Worm (Caenorhabditis elegans) whole organism, young adult: ENCODE results near the gene nstp-9.

ENCODE experiments used
- B0261.1 ChIP-seq: sonication (generic microtip); optimal IDR thresholded peaks from 2 replicates; lab custom pipeline; 2016; ENCODE audit warnings: mild to moderate bottlenecking, missing genetic modification characterization, moderate library complexity, missing compliant biosample characterization
- C06A6.2 ChIP-seq: fragments of 200-800 bp; sonication (Bioruptor generic); conservative IDR thresholded peaks from 2 replicates; pipeline ENCODE4 v1.3.6; 2022; ENCODE audit warnings: missing genetic modification characterization, missing compliant biosample characterization
- F10E7.11 ChIP-seq: sonication (generic microtip); optimal IDR thresholded peaks from 2 replicates; lab custom pipeline; 2017; ENCODE audit warnings: mild to moderate bottlenecking, missing genetic modification characterization, moderate library complexity, missing compliant biosample characterization
- F39B2.1 ChIP-seq: fragments of 200-800 bp; sonication (Bioruptor generic); IDR thresholded peaks from 2 replicates; pipeline ENCODE4 v1.3.6; 2022; ENCODE audit warnings: missing genetic modification reagents, missing genetic modification characterization, missing compliant biosample characterization
- F49E8.2 ChIP-seq: sonication (generic microtip); optimal IDR thresholded peaks from 3 replicates; lab custom pipeline; 2017; ENCODE audit warnings: missing genetic modification characterization, mild to moderate bottlenecking, missing compliant biosample characterization, antibody characterized with exemption, moderate library complexity; ENCODE audit not compliant: insufficient read depth
- F55B11.4 ChIP-seq: sonication (generic microtip); optimal IDR thresholded peaks from 2 replicates; lab custom pipeline; 2016; ENCODE audit warnings: missing compliant biosample characterization, missing genetic modification characterization, borderline replicate concordance; ENCODE audit not compliant: insufficient read depth
- F57C9.4 ChIP-seq: sonication (generic microtip); optimal IDR thresholded peaks from 2 replicates; lab custom pipeline; 2017; ENCODE audit warnings: mild to moderate bottlenecking, missing genetic modification characterization, missing compliant biosample characterization
- T07F8.4 ChIP-seq: sonication (generic microtip); optimal IDR thresholded peaks from 2 replicates; lab custom pipeline; 2016; ENCODE audit warnings: mild to moderate bottlenecking, missing genetic modification characterization, moderate library complexity, missing compliant biosample characterization
- T26A5.8 ChIP-seq: sonication (generic microtip); optimal IDR thresholded peaks from 2 replicates; lab custom pipeline; 2016; ENCODE audit warnings: missing genetic modification characterization, missing compliant biosample characterization
- Y53G8AR.9 ChIP-seq: fragments of 200-800 bp; sonication (Bioruptor generic); conservative IDR thresholded peaks from 2 replicates; pipeline ENCODE4 v1.3.6; 2022; ENCODE audit warnings: missing genetic modification reagents, missing genetic modification characterization, missing compliant biosample characterization
- akir-1 ChIP-seq: fragments of 200-800 bp; sonication (Bioruptor generic); optimal IDR thresholded peaks from 2 replicates; lab custom pipeline; 2018; ENCODE audit warnings: mild to moderate bottlenecking, missing genetic modification characterization, moderate library complexity, missing compliant biosample characterization
- ama-1 ChIP-seq, 3 experiments: fragments of 150-350 bp in 1 of 3; sonication (generic microtip) in 2 of 3; optimal IDR thresholded peaks; 2 replicates each; lab custom pipeline; 2014 to 2018; ENCODE audit warnings: missing biosample characterization in 2 of 3, missing genetic modification characterization in 2 of 3, missing genetic modification reagents in 2 of 3
- atf-7 ChIP-seq: sonication (generic microtip); optimal IDR thresholded peaks from 2 replicates; lab custom pipeline; 2017; ENCODE audit warnings: mild to moderate bottlenecking, missing genetic modification characterization, missing compliant biosample characterization
- attf-5 ChIP-seq: fragments of 200-800 bp; sonication (Bioruptor generic); optimal IDR thresholded peaks from 2 replicates; lab custom pipeline; 2018; ENCODE audit warnings: mild to moderate bottlenecking, missing genetic modification characterization, missing compliant biosample characterization
- cebp-2 ChIP-seq: fragments of 200-800 bp; sonication (Bioruptor generic); IDR thresholded peaks from 2 replicates; pipeline ENCODE4 v1.3.6; 2022; ENCODE audit warnings: missing genetic modification characterization, missing compliant biosample characterization
- die-1 ChIP-seq: sonication (generic microtip); optimal IDR thresholded peaks from 2 replicates; lab custom pipeline; 2016; ENCODE audit warnings: missing genotype, mild to moderate bottlenecking, missing genetic modification characterization, missing compliant biosample characterization
- dpff-1 ChIP-seq: sonication (generic microtip); optimal IDR thresholded peaks from 2 replicates; lab custom pipeline; 2017; ENCODE audit warnings: mild to moderate bottlenecking, missing genetic modification characterization, missing compliant biosample characterization
- efl-1 ChIP-seq: fragments of 150-350 bp; optimal IDR thresholded peaks from 2 replicates; lab custom pipeline; 2014; ENCODE audit warnings: missing biosample characterization, missing genetic modification reagents, missing genetic modification characterization
- egl-18 ChIP-seq: fragments of 200-800 bp; sonication (Bioruptor generic); IDR thresholded peaks from 2 replicates; pipeline ENCODE4 v1.3.6; 2022; ENCODE audit warnings: missing genetic modification reagents, missing genetic modification characterization, missing compliant biosample characterization
- egl-44 ChIP-seq: fragments of 200-800 bp; sonication (Bioruptor generic); IDR thresholded peaks from 2 replicates; pipeline ENCODE4 v1.3.6; 2022; ENCODE audit warnings: missing genetic modification reagents, missing genetic modification characterization, missing compliant biosample characterization
- ekl-4 ChIP-seq: fragments of 200-800 bp; sonication (Bioruptor generic); IDR thresholded peaks from 2 replicates; pipeline ENCODE4 v1.3.6; 2022; ENCODE audit warnings: missing genetic modification reagents, missing genetic modification characterization, missing compliant biosample characterization
- hlh-12 ChIP-seq: sonication (generic microtip); optimal IDR thresholded peaks from 2 replicates; lab custom pipeline; 2016; ENCODE audit warnings: missing genetic modification characterization, missing compliant biosample characterization
- hmg-20 ChIP-seq: fragments of 200-800 bp; sonication (Bioruptor generic); IDR thresholded peaks from 2 replicates; pipeline ENCODE4 v1.3.6; 2022; ENCODE audit warnings: missing genetic modification reagents, missing genetic modification characterization, missing compliant biosample characterization
- hrde-1 ChIP-seq: sonication (generic microtip); optimal IDR thresholded peaks from 2 replicates; lab custom pipeline; 2016; ENCODE audit warnings: missing genetic modification characterization, mild to moderate bottlenecking, missing compliant biosample characterization, moderate library complexity, missing genotype, missing genetic modification reagents, borderline replicate concordance
- let-526 ChIP-seq: fragments of 200-800 bp; sonication (Bioruptor generic); IDR thresholded peaks from 2 replicates; pipeline ENCODE4 v1.3.6; 2022; ENCODE audit warnings: missing genetic modification reagents, missing genetic modification characterization, missing compliant biosample characterization
- let-607 ChIP-seq, 2 experiments: fragments of 200-800 bp in 1 of 2; sonication (Bioruptor generic) in 1 of 2; sonication (generic microtip) in 1 of 2; optimal IDR thresholded peaks; 2 replicates each; lab custom pipeline; 2016 to 2018; ENCODE audit warnings: mild to moderate bottlenecking in 2 of 2, missing compliant biosample characterization in 2 of 2, missing genetic modification characterization in 2 of 2, moderate library complexity in 2 of 2, missing genotype in 1 of 2
- lin-35 ChIP-seq, 3 experiments: fragments of 150-350 bp in 2 of 3; sonication (generic microtip) in 1 of 3; optimal IDR thresholded peaks; 2 replicates each; lab custom pipeline; 2014 to 2018; ENCODE audit warnings: missing biosample characterization in 3 of 3, missing genetic modification characterization in 3 of 3, missing genetic modification reagents in 3 of 3
- lin-40 ChIP-seq: sonication (generic microtip); optimal IDR thresholded peaks from 2 replicates; lab custom pipeline; 2016; ENCODE audit warnings: missing genetic modification characterization, mild to moderate bottlenecking, missing compliant biosample characterization, missing genotype, missing genetic modification reagents
- lin-54 ChIP-seq: fragments of 200-800 bp; sonication (Bioruptor generic); optimal IDR thresholded peaks from 2 replicates; lab custom pipeline; 2018; ENCODE audit warnings: mild to moderate bottlenecking, missing genetic modification characterization, missing compliant biosample characterization
- madf-10 ChIP-seq: sonication (generic microtip); optimal IDR thresholded peaks from 2 replicates; lab custom pipeline; 2016; ENCODE audit warnings: mild to moderate bottlenecking, missing genetic modification characterization, missing compliant biosample characterization
- madf-3 ChIP-seq: fragments of 200-800 bp; sonication (Bioruptor generic); IDR thresholded peaks from 2 replicates; pipeline ENCODE4 v1.3.6; 2022; ENCODE audit warnings: missing genetic modification reagents, missing genetic modification characterization, missing compliant biosample characterization
- mxl-1 ChIP-seq: sonication (generic microtip); optimal IDR thresholded peaks from 2 replicates; lab custom pipeline; 2016; ENCODE audit warnings: missing genetic modification characterization, missing compliant biosample characterization
- nhr-120 ChIP-seq: fragments of 200-800 bp; sonication (Bioruptor generic); IDR thresholded peaks from 2 replicates; pipeline ENCODE4 v1.3.6; 2022; ENCODE audit warnings: missing genetic modification characterization, missing compliant biosample characterization
- nhr-27 ChIP-seq: fragments of 200-800 bp; sonication (Bioruptor generic); optimal IDR thresholded peaks from 2 replicates; lab custom pipeline; 2018; ENCODE audit warnings: mild to moderate bottlenecking, missing genetic modification characterization, moderate library complexity, missing compliant biosample characterization
- rpc-1 ChIP-seq, 2 experiments: fragments of 150-350 bp in 1 of 2; sonication (generic microtip) in 1 of 2; optimal IDR thresholded peaks; 2 replicates each; lab custom pipeline; 2014 to 2018; ENCODE audit warnings: missing biosample characterization in 1 of 2, missing genetic modification characterization in 1 of 2, missing genetic modification reagents in 1 of 2, missing genotype in 1 of 2
- snpc-1.1 ChIP-seq: sonication (generic microtip); optimal IDR thresholded peaks from 2 replicates; lab custom pipeline; 2017; ENCODE audit warnings: missing genetic modification characterization, mild to moderate bottlenecking, missing compliant biosample characterization, antibody characterized with exemption, moderate library complexity, missing genotype, missing genetic modification reagents; ENCODE audit not compliant: insufficient read depth
- unc-130 ChIP-seq: sonication (generic microtip); optimal IDR thresholded peaks from 2 replicates; lab custom pipeline; 2016; ENCODE audit warnings: missing genetic modification reagents, missing genetic modification characterization, missing compliant biosample characterization
- ztf-25 ChIP-seq: fragments of 200-800 bp; sonication (Bioruptor generic); IDR thresholded peaks from 2 replicates; pipeline ENCODE4 v1.3.6; 2022; ENCODE audit warnings: missing genetic modification reagents, missing genetic modification characterization, missing compliant biosample characterization
- ztf-3 ChIP-seq: fragments of 200-800 bp; sonication (Bioruptor generic); optimal IDR thresholded peaks from 2 replicates; lab custom pipeline; 2018; ENCODE audit warnings: mild to moderate bottlenecking, missing genetic modification characterization, missing compliant biosample characterization

The nstp-9 gene

ce11 chrX:10885872-10886271 is 33.6 kb downstream of the nstp-9 start, which contains the start of gene T21E8.5:
T21E8.5 (plus strand) TSS chrX:10886172.
- TF ChIP-seq Y53G8AR.9 (GFP tag; lab: Robert Waterston, UW): no peak
- TF ChIP-seq atf-7 (tag; lab: Kevin White, UChicago): no peak
- TF ChIP-seq efl-1 (GFP tag; lab: Kevin White, UChicago): no peak
- TF ChIP-seq lin-40 (tag; lab: Kevin White, UChicago): no peak
- no peak for TF ChIP-seq C06A6.2 (GFP tag; lab: Robert Waterston, UW)

ce11 chrX:10883203-10883602 is 36.3 kb downstream of the nstp-9 start, which contains the start of gene T21E8.7:
T21E8.7 (plus strand) TSS chrX:10883503.
- TF ChIP-seq nhr-27 (tag; lab: Kevin White, UChicago): no peak
- TF ChIP-seq hmg-20 (GFP tag; lab: Robert Waterston, UW): no peak
- TF ChIP-seq hrde-1 (tag; lab: Kevin White, UChicago): no peak
- TF ChIP-seq lin-35 (GFP tag; optimal IDR thresholded peaks at IDR 0.05; lab: Kevin White, UChicago): no peak
- no peak for TF ChIP-seq attf-5
- TF ChIP-seq dpff-1 (tag; lab: Kevin White, UChicago): no peak

ce11 chrX:10881984-10882383 is 37.5 kb downstream of the nstp-9 start, which contains the start of gene T21E8.6:
T21E8.6 (plus strand) TSS chrX:10882284.
- TF ChIP-seq F10E7.11 (tag; lab: Kevin White, UChicago) (no peak), Y53G8AR.9 (GFP tag; lab: Robert Waterston, UW) (no peak), unc-130 (GFP tag; lab: Kevin White, UChicago) (no peak), F49E8.2 (tag; lab: Kevin White, UChicago) (no peak), atf-7 (tag; lab: Kevin White, UChicago) (no peak), lin-54 (no peak), akir-1 (no peak), egl-18 (GFP tag; lab: Robert Waterston, UW) (no peak), ztf-25 (no peak), F39B2.1 (GFP tag; lab: Robert Waterston, UW) (no peak), madf-3 (GFP tag; lab: Robert Waterston, UW) (no peak), T07F8.4 (no peak), let-607 (tag; optimal IDR thresholded peaks at IDR 0.05; lab: Kevin White, UChicago) (no peak), nhr-120 (GFP tag; lab: Robert Waterston, UW) (no peak)
- TF ChIP-seq, all 124 proteins: peak for 0

ce11 chrX:10880509-10880908 is 39.0 kb downstream of the nstp-9 start, which contains the start of gene T21E8.4:
T21E8.4 (plus strand) TSS chrX:10880809.
- no peak for TF ChIP-seq egl-44 (GFP tag; lab: Robert Waterston, UW)
- no peak for TF ChIP-seq snpc-1.1 (tag; lab: Kevin White, UChicago)
- TF ChIP-seq T26A5.8 (tag; lab: Kevin White, UChicago): no peak
- TF ChIP-seq F57C9.4 (tag; lab: Kevin White, UChicago): no peak
- no peak for TF ChIP-seq rpc-1 (optimal IDR thresholded peaks at IDR 0.05; lab: Kevin White, UChicago)
- no peak for TF ChIP-seq rpc-1 (tag; optimal IDR thresholded peaks at IDR 0.05; lab: Kevin White, UChicago)
- no peak for TF ChIP-seq mxl-1 (tag; lab: Kevin White, UChicago)
- no peak for TF ChIP-seq F49E8.2 (tag; lab: Kevin White, UChicago)
- no peak for TF ChIP-seq ztf-3 (GFP tag; lab: Kevin White, UChicago)
- TF ChIP-seq F55B11.4 (tag; lab: Kevin White, UChicago): no peak
- TF ChIP-seq cebp-2 (GFP tag; lab: Robert Waterston, UW): no peak
- no peak for TF ChIP-seq let-607 (tag; optimal IDR thresholded peaks at IDR 0.05; lab: Kevin White, UChicago)
- TF ChIP-seq B0261.1: no peak
- TF ChIP-seq ekl-4 (GFP tag; lab: Robert Waterston, UW): no peak
- TF ChIP-seq ama-1 (optimal IDR thresholded peaks at IDR 0.05; lab: Kevin White, UChicago): no peak
- no peak for TF ChIP-seq ama-1 (GFP tag; optimal IDR thresholded peaks at IDR 0.05; lab: Kevin White, UChicago)
- TF ChIP-seq let-526 (GFP tag; lab: Robert Waterston, UW): no peak
- TF ChIP-seq hlh-12: no peak
- TF ChIP-seq madf-10 (tag; lab: Kevin White, UChicago): no peak
- no peak for TF ChIP-seq die-1 (tag; lab: Kevin White, UChicago)
